Worm (Caenorhabditis elegans) whole organism, young adult: ENCODE data around the gene gst-20.

Source experiments
- B0019.2 ChIP-seq: fragments of 200-800 bp; sonication (Bioruptor generic); conservative IDR thresholded peaks from 2 replicates; pipeline ENCODE4 v1.3.6; 2022; ENCODE audit warnings: missing genetic modification reagents, missing genetic modification characterization, missing compliant biosample characterization
- C06A6.2 ChIP-seq: fragments of 200-800 bp; sonication (Bioruptor generic); conservative IDR thresholded peaks from 2 replicates; pipeline ENCODE4 v1.3.6; 2022; ENCODE audit warnings: missing genetic modification characterization, missing compliant biosample characterization
- D2030.7 ChIP-seq: fragments of 200-800 bp; sonication (Bioruptor generic); IDR thresholded peaks from 2 replicates; pipeline ENCODE4 v1.3.6; 2022; ENCODE audit warnings: missing genetic modification reagents, missing genetic modification characterization, missing compliant biosample characterization
- F22D6.2 ChIP-seq: sonication (generic microtip); optimal IDR thresholded peaks from 2 replicates; lab custom pipeline; 2016; ENCODE audit warnings: mild to moderate bottlenecking, missing genetic modification characterization, missing compliant biosample characterization
- F23B12.7 ChIP-seq: sonication (generic microtip); optimal IDR thresholded peaks from 2 replicates; lab custom pipeline; 2017; ENCODE audit warnings: missing genetic modification characterization, mild to moderate bottlenecking, missing compliant biosample characterization, antibody characterized with exemption, moderate library complexity; ENCODE audit not compliant: insufficient read depth
- K11D2.4 ChIP-seq: fragments of 200-800 bp; sonication (Bioruptor generic); IDR thresholded peaks from 2 replicates; pipeline ENCODE4 v1.3.6; 2022; ENCODE audit warnings: missing genetic modification reagents, missing genetic modification characterization, missing compliant biosample characterization
- T07F8.4 ChIP-seq: sonication (generic microtip); optimal IDR thresholded peaks from 2 replicates; lab custom pipeline; 2016; ENCODE audit warnings: mild to moderate bottlenecking, missing genetic modification characterization, moderate library complexity, missing compliant biosample characterization
- Y53F4B.3 ChIP-seq: fragments of 200-800 bp; sonication (Bioruptor generic); IDR thresholded peaks from 2 replicates; pipeline ENCODE4 v1.3.6; 2022; ENCODE audit warnings: missing genetic modification reagents, missing genetic modification characterization, missing compliant biosample characterization
- Y53G8AR.9 ChIP-seq: fragments of 200-800 bp; sonication (Bioruptor generic); conservative IDR thresholded peaks from 2 replicates; pipeline ENCODE4 v1.3.6; 2022; ENCODE audit warnings: missing genetic modification reagents, missing genetic modification characterization, missing compliant biosample characterization
- Y95B8A.8 ChIP-seq: fragments of 200-800 bp; sonication (Bioruptor generic); IDR thresholded peaks from 2 replicates; pipeline ENCODE4 v1.3.6; 2022; ENCODE audit warnings: missing genetic modification reagents, missing genetic modification characterization, missing compliant biosample characterization
- attf-5 ChIP-seq: fragments of 200-800 bp; sonication (Bioruptor generic); optimal IDR thresholded peaks from 2 replicates; lab custom pipeline; 2018; ENCODE audit warnings: mild to moderate bottlenecking, missing genetic modification characterization, missing compliant biosample characterization
- bed-1 ChIP-seq: fragments of 200-800 bp; sonication (Bioruptor generic); IDR thresholded peaks from 2 replicates; pipeline ENCODE4 v1.3.6; 2022; ENCODE audit warnings: missing genetic modification reagents, missing genetic modification characterization, missing compliant biosample characterization
- ccch-3 ChIP-seq: fragments of 200-800 bp; sonication (Bioruptor generic); optimal IDR thresholded peaks from 2 replicates; lab custom pipeline; 2018; ENCODE audit warnings: mild to moderate bottlenecking, missing genetic modification characterization, missing compliant biosample characterization
- cebp-2 ChIP-seq: fragments of 200-800 bp; sonication (Bioruptor generic); IDR thresholded peaks from 2 replicates; pipeline ENCODE4 v1.3.6; 2022; ENCODE audit warnings: missing genetic modification characterization, missing compliant biosample characterization
- ceh-100 ChIP-seq: fragments of 200-800 bp; sonication (Bioruptor generic); IDR thresholded peaks from 2 replicates; pipeline ENCODE4 v1.3.6; 2022; ENCODE audit warnings: missing genetic modification reagents, missing genetic modification characterization, missing compliant biosample characterization
- ceh-91 ChIP-seq: fragments of 200-800 bp; sonication (Bioruptor generic); IDR thresholded peaks from 2 replicates; pipeline ENCODE4 v1.3.6; 2022; ENCODE audit warnings: missing genetic modification reagents, missing genetic modification characterization, missing compliant biosample characterization
- chd-7 ChIP-seq: sonication (generic microtip); optimal IDR thresholded peaks from 2 replicates; lab custom pipeline; 2016; ENCODE audit warnings: mild to moderate bottlenecking, missing genetic modification characterization, moderate library complexity, missing compliant biosample characterization
- dpff-1 ChIP-seq: sonication (generic microtip); optimal IDR thresholded peaks from 2 replicates; lab custom pipeline; 2017; ENCODE audit warnings: mild to moderate bottlenecking, missing genetic modification characterization, missing compliant biosample characterization
- dpl-1 ChIP-seq: fragments of 150-350 bp; optimal IDR thresholded peaks from 2 replicates; lab custom pipeline; 2014; ENCODE audit warnings: missing biosample characterization, missing genetic modification reagents, missing genetic modification characterization
- efl-1 ChIP-seq: fragments of 150-350 bp; optimal IDR thresholded peaks from 2 replicates; lab custom pipeline; 2014; ENCODE audit warnings: missing biosample characterization, missing genetic modification reagents, missing genetic modification characterization
- egl-18 ChIP-seq: fragments of 200-800 bp; sonication (Bioruptor generic); IDR thresholded peaks from 2 replicates; pipeline ENCODE4 v1.3.6; 2022; ENCODE audit warnings: missing genetic modification reagents, missing genetic modification characterization, missing compliant biosample characterization
- him-1 ChIP-seq: sonication (generic microtip); optimal IDR thresholded peaks from 2 replicates; lab custom pipeline; 2016; ENCODE audit warnings: missing genotype, missing genetic modification reagents, missing genetic modification characterization, missing compliant biosample characterization
- hlh-26 ChIP-seq: fragments of 200-800 bp; sonication (Bioruptor generic); conservative IDR thresholded peaks from 2 replicates; pipeline ENCODE4 v1.3.6; 2022; ENCODE audit warnings: missing genetic modification reagents, missing genetic modification characterization, missing compliant biosample characterization
- hmg-1.2 ChIP-seq: fragments of 200-800 bp; sonication (Bioruptor generic); IDR thresholded peaks from 2 replicates; pipeline ENCODE4 v1.3.6; 2022; ENCODE audit warnings: missing genetic modification reagents, missing genetic modification characterization, missing compliant biosample characterization
- hmg-20 ChIP-seq: fragments of 200-800 bp; sonication (Bioruptor generic); IDR thresholded peaks from 2 replicates; pipeline ENCODE4 v1.3.6; 2022; ENCODE audit warnings: missing genetic modification reagents, missing genetic modification characterization, missing compliant biosample characterization
- let-526 ChIP-seq: fragments of 200-800 bp; sonication (Bioruptor generic); IDR thresholded peaks from 2 replicates; pipeline ENCODE4 v1.3.6; 2022; ENCODE audit warnings: missing genetic modification reagents, missing genetic modification characterization, missing compliant biosample characterization
- let-607 ChIP-seq, 2 experiments: fragments of 200-800 bp in 1 of 2; sonication (Bioruptor generic) in 1 of 2; sonication (generic microtip) in 1 of 2; optimal IDR thresholded peaks; 2 replicates each; lab custom pipeline; 2016 to 2018; ENCODE audit warnings: mild to moderate bottlenecking in 2 of 2, missing compliant biosample characterization in 2 of 2, missing genetic modification characterization in 2 of 2, moderate library complexity in 2 of 2, missing genotype in 1 of 2
- lin-35 ChIP-seq, 3 experiments: fragments of 150-350 bp in 2 of 3; sonication (generic microtip) in 1 of 3; optimal IDR thresholded peaks; 2 replicates each; lab custom pipeline; 2014 to 2018; ENCODE audit warnings: missing biosample characterization in 3 of 3, missing genetic modification characterization in 3 of 3, missing genetic modification reagents in 3 of 3
- lin-40 ChIP-seq: sonication (generic microtip); optimal IDR thresholded peaks from 2 replicates; lab custom pipeline; 2016; ENCODE audit warnings: missing genetic modification characterization, mild to moderate bottlenecking, missing compliant biosample characterization, missing genotype, missing genetic modification reagents
- lin-54 ChIP-seq: fragments of 200-800 bp; sonication (Bioruptor generic); optimal IDR thresholded peaks from 2 replicates; lab custom pipeline; 2018; ENCODE audit warnings: mild to moderate bottlenecking, missing genetic modification characterization, missing compliant biosample characterization
- lir-1 ChIP-seq: fragments of 200-800 bp; sonication (Bioruptor generic); conservative IDR thresholded peaks from 2 replicates; pipeline ENCODE4 v1.3.6; 2022; ENCODE audit warnings: missing genetic modification reagents, missing genetic modification characterization, missing compliant biosample characterization
- madf-3 ChIP-seq: fragments of 200-800 bp; sonication (Bioruptor generic); IDR thresholded peaks from 2 replicates; pipeline ENCODE4 v1.3.6; 2022; ENCODE audit warnings: missing genetic modification reagents, missing genetic modification characterization, missing compliant biosample characterization
- madf-8 ChIP-seq: fragments of 200-800 bp; sonication (Bioruptor generic); conservative IDR thresholded peaks from 2 replicates; pipeline ENCODE4 v1.3.6; 2022; ENCODE audit warnings: missing genetic modification reagents, missing genetic modification characterization, missing compliant biosample characterization
- mcd-1 ChIP-seq: fragments of 200-800 bp; sonication (Bioruptor generic); IDR thresholded peaks from 2 replicates; pipeline ENCODE4 v1.3.6; 2022; ENCODE audit warnings: missing genetic modification reagents, missing genetic modification characterization, missing compliant biosample characterization
- mes-4 ChIP-seq: sonication (generic microtip); optimal IDR thresholded peaks from 2 replicates; lab custom pipeline; 2016; ENCODE audit warnings: missing genotype, missing genetic modification characterization, missing compliant biosample characterization
- mxl-1 ChIP-seq: sonication (generic microtip); optimal IDR thresholded peaks from 2 replicates; lab custom pipeline; 2016; ENCODE audit warnings: missing genetic modification characterization, missing compliant biosample characterization
- pha-4 ChIP-seq: fragments of 150-350 bp; sonication (generic microtip); optimal IDR thresholded peaks from 2 replicates; lab custom pipeline; 2014; ENCODE audit warnings: missing biosample characterization, missing genetic modification reagents, missing genetic modification characterization
- sea-2 ChIP-seq: fragments of 200-800 bp; sonication (Bioruptor generic); IDR thresholded peaks from 2 replicates; pipeline ENCODE4 v1.3.6; 2022; ENCODE audit warnings: missing genetic modification characterization, missing compliant biosample characterization
- snpc-1.3 ChIP-seq: sonication (generic microtip); optimal IDR thresholded peaks from 2 replicates; lab custom pipeline; 2017; ENCODE audit warnings: missing genetic modification characterization, mild to moderate bottlenecking, missing compliant biosample characterization, antibody characterized with exemption, moderate library complexity, missing genotype, missing genetic modification reagents; ENCODE audit not compliant: insufficient read depth
- snpc-3.4 ChIP-seq: sonication (generic microtip); optimal IDR thresholded peaks from 2 replicates; lab custom pipeline; 2017; ENCODE audit warnings: missing genetic modification characterization, mild to moderate bottlenecking, missing compliant biosample characterization, antibody characterized with exemption, moderate library complexity, missing genotype, missing genetic modification reagents
- somi-1 ChIP-seq: fragments of 200-800 bp; sonication (Bioruptor generic); optimal IDR thresholded peaks from 2 replicates; lab custom pipeline; 2018; ENCODE audit warnings: mild to moderate bottlenecking, missing genetic modification characterization, missing compliant biosample characterization
- sptf-2 ChIP-seq: fragments of 200-800 bp; sonication (Bioruptor generic); optimal IDR thresholded peaks from 2 replicates; lab custom pipeline; 2018; ENCODE audit warnings: mild to moderate bottlenecking, missing genetic modification characterization, missing compliant biosample characterization
- tbp1 ChIP-seq: fragments of 200-800 bp; sonication (Bioruptor generic); optimal IDR thresholded peaks from 2 replicates; lab custom pipeline; 2018; ENCODE audit warnings: mild to moderate bottlenecking, missing genetic modification characterization, missing compliant biosample characterization
- zim-3 ChIP-seq: sonication (generic microtip); optimal IDR thresholded peaks from 2 replicates; lab custom pipeline; 2017; ENCODE audit warnings: mild to moderate bottlenecking, missing genetic modification characterization, moderate library complexity, missing compliant biosample characterization
- ztf-18 ChIP-seq: sonication (generic microtip); optimal IDR thresholded peaks from 2 replicates; lab custom pipeline; 2016; ENCODE audit warnings: missing genotype, mild to moderate bottlenecking, missing genetic modification characterization, missing compliant biosample characterization
- ztf-28 ChIP-seq: fragments of 200-800 bp; sonication (Bioruptor generic); IDR thresholded peaks from 2 replicates; pipeline ENCODE4 v1.3.6; 2022; ENCODE audit warnings: missing genetic modification reagents, missing genetic modification characterization, missing compliant biosample characterization
- ztf-3 ChIP-seq: fragments of 200-800 bp; sonication (Bioruptor generic); optimal IDR thresholded peaks from 2 replicates; lab custom pipeline; 2018; ENCODE audit warnings: mild to moderate bottlenecking, missing genetic modification characterization, missing compliant biosample characterization

Gene gst-20

ce11 chrII:13575018-13575948, 34.3 kb downstream of the gst-20 start, which contains the start of the genes mrpl-37 and lin-38 (continued):
- TF ChIP-seq Y95B8A.8 (GFP tag; lab: Robert Waterston, UW) (no peak), let-607 (tag; optimal IDR thresholded peaks at IDR 0.05; lab: Kevin White, UChicago) (no peak), D2030.7 (GFP tag; lab: Robert Waterston, UW) (peak; percentile 63; the same call in 1 of the 2 replicates), cebp-2 (no peak), chd-7 (tag; lab: Kevin White, UChicago) (no peak), lin-35 (GFP tag; optimal IDR thresholded peaks at IDR 0.05; lab: Kevin White, UChicago) (peak in 1 of 3 experiments; percentile 18), Y53G8AR.9 (GFP tag; lab: Robert Waterston, UW) (no peak), K11D2.4 (GFP tag; lab: Robert Waterston, UW) (no peak), sea-2 (GFP tag; lab: Robert Waterston, UW) (no peak), madf-8 (no peak; the same call in 1 of the 2 replicates), ceh-100 (GFP tag; lab: Robert Waterston, UW) (no peak), mxl-1 (tag; lab: Kevin White, UChicago) (no peak), ceh-91 (GFP tag; lab: Robert Waterston, UW) (no peak), ccch-3 (GFP tag; lab: Kevin White, UChicago) (no peak), him-1 (no peak), mes-4 (no peak), madf-3 (GFP tag; lab: Robert Waterston, UW) (no peak), T07F8.4 (no peak), somi-1 (GFP tag; lab: Kevin White, UChicago) (no peak), Y53F4B.3 (no peak), dpff-1 (tag; lab: Kevin White, UChicago) (no peak), F23B12.7 (tag; lab: Kevin White, UChicago) (no peak), bed-1 (GFP tag; lab: Robert Waterston, UW) (no peak), sptf-2 (no peak), zim-3 (no peak), dpl-1 (GFP tag; lab: Kevin White, UChicago) (no peak), pha-4 (tag; lab: Kevin White, UChicago) (no peak), B0019.2 (GFP tag; lab: Robert Waterston, UW) (no peak), C06A6.2 (no peak), attf-5 (peak; percentile 93), efl-1 (peak; percentile 31), let-526 (GFP tag; lab: Robert Waterston, UW) (no peak), mcd-1 (GFP tag; lab: Robert Waterston, UW) (peak; percentile 87), snpc-1.3 (tag; lab: Kevin White, UChicago) (no peak), tbp1 (GFP tag; lab: Kevin White, UChicago) (no peak), F22D6.2 (no peak), hlh-26 (no peak)

ce11 chrII:13574395-13574794, 35.2 kb downstream of the gst-20 start:
- TF ChIP-seq ztf-28 (no peak), let-526 (GFP tag; lab: Robert Waterston, UW) (no peak), ztf-3 (no peak), lin-40 (tag; lab: Kevin White, UChicago) (no peak), ceh-91 (GFP tag; lab: Robert Waterston, UW) (no peak), bed-1 (GFP tag; lab: Robert Waterston, UW) (no peak), snpc-3.4 (tag; lab: Kevin White, UChicago) (no peak), hmg-20 (GFP tag; lab: Robert Waterston, UW) (no peak), hmg-1.2 (no peak), lin-54 (GFP tag; lab: Kevin White, UChicago) (no peak), lir-1 (GFP tag; lab: Robert Waterston, UW) (no peak), ztf-18 (tag; lab: Kevin White, UChicago) (no peak), egl-18 (no peak)
